Fruit fly (Drosophila melanogaster): Measurements from ENCODE around the gene gfzf.

DNA sequence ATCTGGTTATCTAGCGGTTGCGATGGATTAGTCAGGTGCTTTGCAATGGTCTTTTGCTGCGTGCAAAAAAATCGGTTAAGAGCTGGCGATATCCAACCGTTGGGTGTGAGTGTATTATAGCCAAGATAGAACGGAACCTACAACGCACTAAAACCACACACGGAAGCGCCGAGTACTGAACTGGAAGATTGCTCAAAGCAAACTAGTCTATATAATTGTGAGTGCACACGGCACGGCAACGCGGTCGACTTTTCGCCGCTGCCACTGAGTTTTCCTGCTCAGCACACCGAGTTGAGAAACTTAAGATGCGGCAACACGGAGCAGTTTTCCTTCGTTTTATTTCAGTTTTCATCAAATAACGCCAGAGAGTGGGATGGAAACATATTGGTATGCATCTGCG lies 34.3 kb downstream of the gfzf start:
- TF ChIP-seq CG15710 (tag; optimal IDR thresholded peaks at IDR 0.05) (no peak), gl (tag; optimal IDR thresholded peaks at IDR 0.05) (no peak), rn (GFP tag; IDR thresholded peaks at IDR 0.05) (no peak), CG8301 (tag; optimal IDR thresholded peaks at IDR 0.05) (no peak), Snoo (tag; optimal IDR thresholded peaks at IDR 0.05) (no peak), CG32121 (GFP tag; IDR thresholded peaks at IDR 0.05) (no peak)
